Worm (Caenorhabditis elegans) whole organism, young adult: Measurements from ENCODE around the gene tba-7.

Experiments
- B0261.1 ChIP-seq: sonication (generic microtip); optimal IDR thresholded peaks from 2 replicates; lab custom pipeline; 2016; ENCODE audit warnings: mild to moderate bottlenecking, missing genetic modification characterization, moderate library complexity, missing compliant biosample characterization
- C06A6.2 ChIP-seq: fragments of 200-800 bp; sonication (Bioruptor generic); conservative IDR thresholded peaks from 2 replicates; pipeline ENCODE4 v1.3.6; 2022; ENCODE audit warnings: missing genetic modification characterization, missing compliant biosample characterization
- C17E4.6 ChIP-seq: fragments of 200-800 bp; sonication (Bioruptor generic); IDR thresholded peaks from 2 replicates; pipeline ENCODE4 v1.3.6; 2022; ENCODE audit warnings: missing genetic modification reagents, missing genetic modification characterization, missing compliant biosample characterization
- F10E7.11 ChIP-seq: sonication (generic microtip); optimal IDR thresholded peaks from 2 replicates; lab custom pipeline; 2017; ENCODE audit warnings: mild to moderate bottlenecking, missing genetic modification characterization, moderate library complexity, missing compliant biosample characterization
- F22D6.2 ChIP-seq: sonication (generic microtip); optimal IDR thresholded peaks from 2 replicates; lab custom pipeline; 2016; ENCODE audit warnings: mild to moderate bottlenecking, missing genetic modification characterization, missing compliant biosample characterization
- F23B12.7 ChIP-seq: sonication (generic microtip); optimal IDR thresholded peaks from 2 replicates; lab custom pipeline; 2017; ENCODE audit warnings: missing genetic modification characterization, mild to moderate bottlenecking, missing compliant biosample characterization, antibody characterized with exemption, moderate library complexity; ENCODE audit not compliant: insufficient read depth
- F39B2.1 ChIP-seq: fragments of 200-800 bp; sonication (Bioruptor generic); IDR thresholded peaks from 2 replicates; pipeline ENCODE4 v1.3.6; 2022; ENCODE audit warnings: missing genetic modification reagents, missing genetic modification characterization, missing compliant biosample characterization
- F49E8.2 ChIP-seq: sonication (generic microtip); optimal IDR thresholded peaks from 3 replicates; lab custom pipeline; 2017; ENCODE audit warnings: missing genetic modification characterization, mild to moderate bottlenecking, missing compliant biosample characterization, antibody characterized with exemption, moderate library complexity; ENCODE audit not compliant: insufficient read depth
- K12H6.12 ChIP-seq: fragments of 200-800 bp; sonication (Bioruptor generic); optimal IDR thresholded peaks from 2 replicates; lab custom pipeline; 2018; ENCODE audit warnings: mild to moderate bottlenecking, missing genetic modification characterization, missing compliant biosample characterization
- Y79H2A.3 ChIP-seq: fragments of 200-800 bp; sonication (Bioruptor generic); conservative IDR thresholded peaks from 2 replicates; pipeline ENCODE4 v1.3.6; 2022; ENCODE audit warnings: missing genetic modification reagents, missing genetic modification characterization, missing compliant biosample characterization
- ZK185.1 ChIP-seq: sonication (generic microtip); optimal IDR thresholded peaks from 2 replicates; lab custom pipeline; 2016; ENCODE audit warnings: mild to moderate bottlenecking, missing genetic modification characterization, missing compliant biosample characterization; ENCODE audit not compliant: poor library complexity, severe bottlenecking
- akir-1 ChIP-seq: fragments of 200-800 bp; sonication (Bioruptor generic); optimal IDR thresholded peaks from 2 replicates; lab custom pipeline; 2018; ENCODE audit warnings: mild to moderate bottlenecking, missing genetic modification characterization, moderate library complexity, missing compliant biosample characterization
- ama-1 ChIP-seq, 3 experiments: fragments of 150-350 bp in 1 of 3; sonication (generic microtip) in 2 of 3; optimal IDR thresholded peaks; 2 replicates each; lab custom pipeline; 2014 to 2018; ENCODE audit warnings: missing biosample characterization in 2 of 3, missing genetic modification characterization in 2 of 3, missing genetic modification reagents in 2 of 3
- attf-3 ChIP-seq: fragments of 200-800 bp; sonication (Bioruptor generic); conservative IDR thresholded peaks from 2 replicates; pipeline ENCODE4 v1.3.6; 2022; ENCODE audit warnings: missing genetic modification reagents, missing genetic modification characterization, missing compliant biosample characterization
- attf-6 ChIP-seq: fragments of 200-800 bp; sonication (Bioruptor generic); IDR thresholded peaks from 2 replicates; pipeline ENCODE4 v1.3.6; 2022; ENCODE audit warnings: missing genetic modification reagents, missing genetic modification characterization, missing compliant biosample characterization
- bed-2 ChIP-seq: fragments of 200-800 bp; sonication (Bioruptor generic); IDR thresholded peaks from 2 replicates; pipeline ENCODE4 v1.3.6; 2022; ENCODE audit warnings: missing genetic modification reagents, missing genetic modification characterization, missing compliant biosample characterization
- cebp-1 ChIP-seq, 2 experiments: fragments of 200-800 bp in 1 of 2; sonication (Bioruptor generic) in 1 of 2; sonication (generic microtip) in 1 of 2; IDR thresholded peaks in 1 of 2; optimal IDR thresholded peaks in 1 of 2; 2 replicates each; pipeline versions ENCODE4 v1.3.6 to Lab custom; 2017 to 2022; ENCODE audit warnings: missing compliant biosample characterization in 2 of 2, missing genetic modification characterization in 2 of 2, mild to moderate bottlenecking in 1 of 2, missing genetic modification reagents in 1 of 2, moderate library complexity in 1 of 2
- ceh-79 ChIP-seq: sonication (generic microtip); optimal IDR thresholded peaks from 2 replicates; lab custom pipeline; 2017; ENCODE audit warnings: mild to moderate bottlenecking, missing genetic modification characterization, missing compliant biosample characterization
- chd-7 ChIP-seq: sonication (generic microtip); optimal IDR thresholded peaks from 2 replicates; lab custom pipeline; 2016; ENCODE audit warnings: mild to moderate bottlenecking, missing genetic modification characterization, moderate library complexity, missing compliant biosample characterization
- dox-1 ChIP-seq: fragments of 200-800 bp; sonication (Bioruptor generic); IDR thresholded peaks from 2 replicates; pipeline ENCODE4 v1.3.6; 2022; ENCODE audit warnings: missing genetic modification reagents, missing genetic modification characterization, missing compliant biosample characterization
- dpff-1 ChIP-seq: sonication (generic microtip); optimal IDR thresholded peaks from 2 replicates; lab custom pipeline; 2017; ENCODE audit warnings: mild to moderate bottlenecking, missing genetic modification characterization, missing compliant biosample characterization
- efl-1 ChIP-seq: fragments of 150-350 bp; optimal IDR thresholded peaks from 2 replicates; lab custom pipeline; 2014; ENCODE audit warnings: missing biosample characterization, missing genetic modification reagents, missing genetic modification characterization
- egl-44 ChIP-seq: fragments of 200-800 bp; sonication (Bioruptor generic); IDR thresholded peaks from 2 replicates; pipeline ENCODE4 v1.3.6; 2022; ENCODE audit warnings: missing genetic modification reagents, missing genetic modification characterization, missing compliant biosample characterization
- ets-4 ChIP-seq: fragments of 200-800 bp; sonication (Bioruptor generic); optimal IDR thresholded peaks from 2 replicates; lab custom pipeline; 2018; ENCODE audit warnings: mild to moderate bottlenecking, missing genetic modification characterization, missing compliant biosample characterization
- him-1 ChIP-seq: sonication (generic microtip); optimal IDR thresholded peaks from 2 replicates; lab custom pipeline; 2016; ENCODE audit warnings: missing genotype, missing genetic modification reagents, missing genetic modification characterization, missing compliant biosample characterization
- hlh-12 ChIP-seq: sonication (generic microtip); optimal IDR thresholded peaks from 2 replicates; lab custom pipeline; 2016; ENCODE audit warnings: missing genetic modification characterization, missing compliant biosample characterization
- let-526 ChIP-seq: fragments of 200-800 bp; sonication (Bioruptor generic); IDR thresholded peaks from 2 replicates; pipeline ENCODE4 v1.3.6; 2022; ENCODE audit warnings: missing genetic modification reagents, missing genetic modification characterization, missing compliant biosample characterization
- lin-26 ChIP-seq: fragments of 200-800 bp; sonication (Bioruptor generic); IDR thresholded peaks from 2 replicates; pipeline ENCODE4 v1.3.6; 2022; ENCODE audit warnings: missing genetic modification reagents, missing genetic modification characterization, missing compliant biosample characterization
- lin-35 ChIP-seq, 3 experiments: fragments of 150-350 bp in 2 of 3; sonication (generic microtip) in 1 of 3; optimal IDR thresholded peaks; 2 replicates each; lab custom pipeline; 2014 to 2018; ENCODE audit warnings: missing biosample characterization in 3 of 3, missing genetic modification characterization in 3 of 3, missing genetic modification reagents in 3 of 3
- lir-1 ChIP-seq: fragments of 200-800 bp; sonication (Bioruptor generic); conservative IDR thresholded peaks from 2 replicates; pipeline ENCODE4 v1.3.6; 2022; ENCODE audit warnings: missing genetic modification reagents, missing genetic modification characterization, missing compliant biosample characterization
- madf-3 ChIP-seq: fragments of 200-800 bp; sonication (Bioruptor generic); IDR thresholded peaks from 2 replicates; pipeline ENCODE4 v1.3.6; 2022; ENCODE audit warnings: missing genetic modification reagents, missing genetic modification characterization, missing compliant biosample characterization
- madf-6 ChIP-seq: fragments of 200-800 bp; sonication (Bioruptor generic); IDR thresholded peaks from 2 replicates; pipeline ENCODE4 v1.3.6; 2022; ENCODE audit warnings: missing genetic modification reagents, missing genetic modification characterization, missing compliant biosample characterization
- mes-4 ChIP-seq: sonication (generic microtip); optimal IDR thresholded peaks from 2 replicates; lab custom pipeline; 2016; ENCODE audit warnings: missing genotype, missing genetic modification characterization, missing compliant biosample characterization
- nfyb-1 ChIP-seq: fragments of 200-800 bp; sonication (Bioruptor generic); IDR thresholded peaks from 2 replicates; pipeline ENCODE4 v1.3.6; 2022; ENCODE audit warnings: missing genetic modification reagents, missing genetic modification characterization, missing compliant biosample characterization
- nhr-179 ChIP-seq: sonication (generic microtip); optimal IDR thresholded peaks from 2 replicates; lab custom pipeline; 2016; ENCODE audit warnings: mild to moderate bottlenecking, missing genetic modification characterization, missing compliant biosample characterization
- nhr-80 ChIP-seq: sonication (generic microtip); optimal IDR thresholded peaks from 2 replicates; lab custom pipeline; 2016; ENCODE audit warnings: missing genetic modification characterization, missing compliant biosample characterization
- pha-4 ChIP-seq: fragments of 150-350 bp; sonication (generic microtip); optimal IDR thresholded peaks from 2 replicates; lab custom pipeline; 2014; ENCODE audit warnings: missing biosample characterization, missing genetic modification reagents, missing genetic modification characterization
- rcor-1 ChIP-seq: fragments of 200-800 bp; sonication (Bioruptor generic); IDR thresholded peaks from 2 replicates; pipeline ENCODE4 v1.3.6; 2022; ENCODE audit warnings: missing genetic modification reagents, missing genetic modification characterization, missing compliant biosample characterization
- repo-1 ChIP-seq: sonication (generic microtip); optimal IDR thresholded peaks from 2 replicates; lab custom pipeline; 2017; ENCODE audit warnings: mild to moderate bottlenecking, missing genetic modification characterization, missing compliant biosample characterization
- sdz-38 ChIP-seq: sonication (generic microtip); optimal IDR thresholded peaks from 2 replicates; lab custom pipeline; 2016; ENCODE audit warnings: missing genotype, missing genetic modification characterization, missing compliant biosample characterization
- snpc-4 ChIP-seq, 5 experiments: fragments of 150-350 bp in 1 of 5; sonication (generic microtip) in 4 of 5; optimal IDR thresholded peaks; 2 replicates each; lab custom pipeline; 2014 to 2018; ENCODE audit warnings: missing genetic modification characterization in 5 of 5, missing biosample characterization in 3 of 5, antibody characterized with exemption in 2 of 5, mild to moderate bottlenecking in 2 of 5, missing compliant biosample characterization in 2 of 5, missing genotype in 2 of 5, moderate library complexity in 2 of 5, missing genetic modification reagents in 1 of 5
- somi-1 ChIP-seq: fragments of 200-800 bp; sonication (Bioruptor generic); optimal IDR thresholded peaks from 2 replicates; lab custom pipeline; 2018; ENCODE audit warnings: mild to moderate bottlenecking, missing genetic modification characterization, missing compliant biosample characterization
- tbx-9 ChIP-seq: sonication (generic microtip); optimal IDR thresholded peaks from 2 replicates; lab custom pipeline; 2016; ENCODE audit warnings: borderline replicate concordance, missing genetic modification characterization, inconsistent platforms, missing compliant biosample characterization
- xnd-1 ChIP-seq: sonication (generic microtip); optimal IDR thresholded peaks from 2 replicates; lab custom pipeline; 2016; ENCODE audit warnings: missing genotype, missing genetic modification reagents, missing genetic modification characterization, missing compliant biosample characterization
- ztf-22 ChIP-seq: fragments of 200-800 bp; sonication (Bioruptor generic); optimal IDR thresholded peaks from 2 replicates; lab custom pipeline; 2018; ENCODE audit warnings: mild to moderate bottlenecking, missing genetic modification characterization, moderate library complexity, missing compliant biosample characterization
- ztf-25 ChIP-seq: fragments of 200-800 bp; sonication (Bioruptor generic); IDR thresholded peaks from 2 replicates; pipeline ENCODE4 v1.3.6; 2022; ENCODE audit warnings: missing genetic modification reagents, missing genetic modification characterization, missing compliant biosample characterization

The tba-7 gene

DNA sequence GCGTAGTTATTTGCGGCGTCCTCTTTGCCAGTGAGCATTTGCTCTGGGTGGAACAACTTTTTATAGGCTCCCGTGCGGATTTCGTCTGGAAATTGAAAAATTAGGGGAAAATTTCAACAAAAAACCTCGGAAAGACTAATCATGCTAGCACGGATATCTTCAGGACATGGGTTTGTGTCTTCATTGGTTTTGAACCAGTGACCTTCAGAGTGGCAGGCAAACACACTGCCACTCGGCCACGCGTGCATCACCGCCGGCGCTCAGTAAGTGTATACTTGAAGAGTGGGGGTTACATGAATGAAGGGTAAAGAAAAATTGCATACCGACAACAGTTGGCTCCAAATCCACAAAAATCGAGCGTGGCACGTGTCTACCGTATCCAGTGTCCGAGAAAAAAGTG lies 352 bp downstream of the tba-7 start (continued):
- TF ChIP-seq dpff-1 = no peak
- no peak for TF ChIP-seq egl-44 (GFP tag; lab: Robert Waterston, UW)
- peak; percentile 22 for TF ChIP-seq snpc-4 (GFP tag; optimal IDR thresholded peaks at IDR 0.05; lab: Kevin White, UChicago)
- peak; percentile 23 to 80 (median 66) for TF ChIP-seq snpc-4 (tag; optimal IDR thresholded peaks at IDR 0.05; lab: Kevin White, UChicago)
- peak; percentile 90 for TF ChIP-seq nfyb-1
- peak; percentile 50 for TF ChIP-seq F10E7.11
- peak; percentile 41; the same call in 1 of the 2 replicates for TF ChIP-seq cebp-1 (GFP tag; IDR thresholded peaks at IDR 0.05; lab: Robert Waterston, UW)
- no peak for TF ChIP-seq cebp-1 (tag; optimal IDR thresholded peaks at IDR 0.05; lab: Kevin White, UChicago)
- no peak for TF ChIP-seq ceh-79 (tag; lab: Kevin White, UChicago)
- TF ChIP-seq ztf-25 (GFP tag; lab: Robert Waterston, UW) = peak; percentile 78; the same call in 1 of the 2 replicates
- no peak for TF ChIP-seq Y79H2A.3 (GFP tag; lab: Robert Waterston, UW)
- peak; percentile 47 for TF ChIP-seq somi-1
- no peak for TF ChIP-seq ZK185.1
- TF ChIP-seq efl-1 = peak; percentile 9
- 0 out of 2 replicates have a peak, but pooled peaks have one; percentile 43 for TF ChIP-seq C06A6.2 (GFP tag; lab: Robert Waterston, UW)
- peak; percentile 46 for TF ChIP-seq akir-1
- TF ChIP-seq K12H6.12 (tag; lab: Kevin White, UChicago) = no peak
- peak; percentile 76 for TF ChIP-seq dox-1 (GFP tag; lab: Robert Waterston, UW)
- TF ChIP-seq madf-3 (GFP tag; lab: Robert Waterston, UW) = no peak
- TF ChIP-seq mes-4 (tag; lab: Kevin White, UChicago) = peak; percentile 24
- no peak for TF ChIP-seq sdz-38
- peak; percentile 58 for TF ChIP-seq repo-1 (tag; lab: Kevin White, UChicago)
- no peak for TF ChIP-seq F49E8.2 (tag; lab: Kevin White, UChicago)
- 0 out of 2 replicates have a peak, but pooled peaks have one; percentile 22 for TF ChIP-seq lir-1
- no peak for TF ChIP-seq nhr-179
- TF ChIP-seq rcor-1 = peak; percentile 72
- TF ChIP-seq B0261.1 (tag; lab: Kevin White, UChicago) = peak; percentile 87
- no peak for TF ChIP-seq bed-2 (GFP tag; lab: Robert Waterston, UW)
- no peak for TF ChIP-seq ets-4
- TF ChIP-seq nhr-80 = peak; percentile 22
- peak in 1 of 3 experiments; percentile 38 for TF ChIP-seq lin-35 (GFP tag; optimal IDR thresholded peaks at IDR 0.05; lab: Kevin White, UChicago)
- no peak for TF ChIP-seq xnd-1 (tag; lab: Kevin White, UChicago)
- peak; percentile 77 for TF ChIP-seq him-1 (tag; lab: Kevin White, UChicago)
- no peak for TF ChIP-seq F39B2.1
- no peak for TF ChIP-seq pha-4
- peak; percentile 82 for TF ChIP-seq F23B12.7
- peak; percentile 21 for TF ChIP-seq hlh-12 (tag; lab: Kevin White, UChicago)
- 0 out of 2 replicates have a peak, but pooled peaks have one; percentile 53 for TF ChIP-seq attf-6 (GFP tag; lab: Robert Waterston, UW)
- TF ChIP-seq tbx-9 (tag; lab: Kevin White, UChicago) = no peak
- TF ChIP-seq madf-6 (GFP tag; lab: Robert Waterston, UW) = peak; percentile 68
- peak; percentile 80 for TF ChIP-seq chd-7 (tag; lab: Kevin White, UChicago)
- TF ChIP-seq ama-1 (optimal IDR thresholded peaks at IDR 0.05; lab: Kevin White, UChicago) = no peak
- peak; percentile 49 to 74 for TF ChIP-seq ama-1 (GFP tag; optimal IDR thresholded peaks at IDR 0.05; lab: Kevin White, UChicago)
- 0 out of 2 replicates have a peak, but pooled peaks have one; percentile 40 for TF ChIP-seq let-526 (GFP tag; lab: Robert Waterston, UW)
- TF ChIP-seq F22D6.2 = no peak
- TF ChIP-seq attf-3 = 0 out of 2 replicates have a peak, but pooled peaks have one; percentile 35
- no peak for TF ChIP-seq C17E4.6 (GFP tag; lab: Robert Waterston, UW)
- TF ChIP-seq ztf-22 (GFP tag; lab: Kevin White, UChicago) = no peak
- peak; percentile 94 for TF ChIP-seq lin-26
